ENCODE assay signal across 1 fruit fly cellular context in the genomic region with DNA sequence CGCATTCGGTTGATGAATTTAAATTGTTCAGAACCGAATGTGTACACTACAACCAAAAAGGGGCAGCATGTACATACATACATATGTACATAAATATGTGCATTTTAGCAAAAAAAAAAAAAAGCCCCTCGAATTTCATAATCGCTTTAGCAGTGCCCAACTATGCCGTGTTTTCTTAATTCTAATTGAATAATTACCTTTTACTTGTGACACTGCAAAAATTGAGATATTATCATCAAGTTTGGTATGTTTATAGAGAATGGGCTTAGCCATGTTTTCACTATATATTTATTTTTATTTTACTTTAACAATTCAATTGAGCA.
A peak's percentile ranks its signal among the peaks of the same experiment; 100 is the strongest.
TF ChIP-seq lines count a peak whose summit lies in the region.

No protein-coding gene starts in this region.

TF ChIP-seq in whole organism, prepupa, 60 proteins besides CTCF, POLR2A, EP300 and RAD21 (continued from another document):
- no peak for TF ChIP-seq fd59A (GFP tag; optimal IDR thresholded peaks at IDR 0.05; lab: Kevin White, UChicago)
- TF ChIP-seq Lpt (GFP tag; optimal IDR thresholded peaks at IDR 0.05; lab: Kevin White, UChicago), result no peak
- no peak for TF ChIP-seq CG6276 (GFP tag; optimal IDR thresholded peaks at IDR 0.05; lab: Kevin White, UChicago)
- TF ChIP-seq CG8319 (GFP tag; optimal IDR thresholded peaks at IDR 0.05; lab: Kevin White, UChicago), result no peak
- peak; percentile 57 for TF ChIP-seq Smox (GFP tag; optimal IDR thresholded peaks at IDR 0.05; lab: Kevin White, UChicago)
- no peak for TF ChIP-seq CG6808 (GFP tag; optimal IDR thresholded peaks at IDR 0.05; lab: Kevin White, UChicago)
- TF ChIP-seq fkh (GFP tag; optimal IDR thresholded peaks at IDR 0.05; lab: Kevin White, UChicago), result no peak
- no peak for TF ChIP-seq Eip75B (GFP tag; optimal IDR thresholded peaks at IDR 0.05; lab: Kevin White, UChicago)
- no peak for TF ChIP-seq CG8119 (GFP tag; IDR thresholded peaks at IDR 0.05; lab: Robert Waterston, UW)
- TF ChIP-seq CG3032 (tag; optimal IDR thresholded peaks at IDR 0.05; lab: Kevin White, UChicago), result no peak
- no peak for TF ChIP-seq CG9139 (GFP tag; optimal IDR thresholded peaks at IDR 0.05; lab: Kevin White, UChicago)
- TF ChIP-seq CG11762 (GFP tag; optimal IDR thresholded peaks at IDR 0.05; lab: Kevin White, UChicago; ENCODE audit: insufficient read depth), result no peak
- peak; percentile 14 for TF ChIP-seq CG10631 (GFP tag; optimal IDR thresholded peaks at IDR 0.05; lab: Kevin White, UChicago)
- no peak for TF ChIP-seq net (GFP tag; optimal IDR thresholded peaks at IDR 0.05; lab: Kevin White, UChicago)
- TF ChIP-seq Hr4 (GFP tag; optimal IDR thresholded peaks at IDR 0.05; lab: Kevin White, UChicago), result no peak
- TF ChIP-seq esn (GFP tag; optimal IDR thresholded peaks at IDR 0.05; lab: Kevin White, UChicago), result peak; percentile 55
- no peak for TF ChIP-seq CG1621 (tag; optimal IDR thresholded peaks at IDR 0.05; lab: Kevin White, UChicago)
- TF ChIP-seq Met (GFP tag; optimal IDR thresholded peaks at IDR 0.05; lab: Kevin White, UChicago), result peak; percentile 74
- TF ChIP-seq CG4318 (GFP tag; optimal IDR thresholded peaks at IDR 0.05; lab: Kevin White, UChicago), result no peak
- TF ChIP-seq achi (GFP tag; optimal IDR thresholded peaks at IDR 0.05; lab: Kevin White, UChicago), result no peak
- TF ChIP-seq Sox14 (GFP tag; optimal IDR thresholded peaks at IDR 0.05; lab: Kevin White, UChicago), result no peak
- peak; percentile 62 for TF ChIP-seq topi (GFP tag; optimal IDR thresholded peaks at IDR 0.05; lab: Kevin White, UChicago)
- no peak for TF ChIP-seq ss (GFP tag; optimal IDR thresholded peaks at IDR 0.05; lab: Kevin White, UChicago)
- TF ChIP-seq Hr39 (GFP tag; optimal IDR thresholded peaks at IDR 0.05; lab: Kevin White, UChicago), result peak; percentile 60
- peak; percentile 49 for TF ChIP-seq lz (GFP tag; optimal IDR thresholded peaks at IDR 0.05; lab: Kevin White, UChicago)
- TF ChIP-seq OdsH (GFP tag; optimal IDR thresholded peaks at IDR 0.05; lab: Kevin White, UChicago), result peak; percentile 6
- TF ChIP-seq CG7368 (GFP tag; optimal IDR thresholded peaks at IDR 0.05; lab: Kevin White, UChicago), result no peak
- TF ChIP-seq Gug (GFP tag; IDR thresholded peaks at IDR 0.05; lab: Robert Waterston, UW), result no peak
- peak; percentile 50 for TF ChIP-seq cyc (GFP tag; optimal IDR thresholded peaks at IDR 0.05; lab: Kevin White, UChicago)
- peak; percentile 36 for TF ChIP-seq Ets21C (GFP tag; optimal IDR thresholded peaks at IDR 0.05; lab: Kevin White, UChicago)
- no peak for TF ChIP-seq CG10669 (GFP tag; optimal IDR thresholded peaks at IDR 0.05; lab: Kevin White, UChicago)
- TF ChIP-seq CG11294 (GFP tag; IDR thresholded peaks at IDR 0.05; lab: Robert Waterston, UW), result no peak
TF ChIP-seq in whole organism, prepupa: peak in this region for 18.
